Fruit fly (Drosophila melanogaster): ENCODE results near the gene CG17380.

DNA sequence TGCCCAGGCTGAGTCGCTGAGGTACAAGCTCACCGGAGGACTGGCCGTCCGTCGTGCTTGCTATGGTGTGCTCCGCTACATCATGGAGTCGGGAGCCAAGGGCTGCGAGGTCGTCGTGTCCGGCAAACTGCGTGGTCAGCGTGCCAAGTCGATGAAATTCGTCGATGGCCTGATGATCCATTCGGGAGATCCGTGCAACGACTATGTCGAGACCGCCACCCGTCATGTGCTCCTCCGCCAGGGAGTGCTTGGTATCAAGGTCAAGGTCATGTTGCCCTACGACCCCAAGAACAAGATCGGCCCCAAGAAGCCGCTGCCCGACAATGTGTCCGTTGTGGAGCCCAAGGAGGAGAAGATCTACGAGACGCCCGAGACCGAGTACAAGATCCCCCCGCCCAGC is 44.1 kb downstream of the CG17380 start:
- no peak for TF ChIP-seq CG8478 (optimal IDR thresholded peaks at IDR 0.05)
- TF ChIP-seq CTCF (optimal IDR thresholded peaks at IDR 0.05): no peak
